Worm (Caenorhabditis elegans) whole organism, young adult: ENCODE results near the gene Y54G2A.32.
A peak's percentile ranks its signal among the peaks of the same experiment; 100 is the strongest.

Source experiments
- F23B12.7 ChIP-seq: sonication (generic microtip); optimal IDR thresholded peaks from 2 replicates; lab custom pipeline; 2017; ENCODE audit warnings: missing genetic modification characterization, mild to moderate bottlenecking, missing compliant biosample characterization, antibody characterized with exemption, moderate library complexity; ENCODE audit not compliant: insufficient read depth
- F37B4.10 ChIP-seq: fragments of 200-800 bp; sonication (Bioruptor generic); IDR thresholded peaks from 2 replicates; pipeline ENCODE4 v1.3.6; 2022; ENCODE audit warnings: missing genetic modification characterization, missing compliant biosample characterization
- F57C9.4 ChIP-seq: sonication (generic microtip); optimal IDR thresholded peaks from 2 replicates; lab custom pipeline; 2017; ENCODE audit warnings: mild to moderate bottlenecking, missing genetic modification characterization, missing compliant biosample characterization
- K12H6.12 ChIP-seq: fragments of 200-800 bp; sonication (Bioruptor generic); optimal IDR thresholded peaks from 2 replicates; lab custom pipeline; 2018; ENCODE audit warnings: mild to moderate bottlenecking, missing genetic modification characterization, missing compliant biosample characterization
- T26A5.8 ChIP-seq: sonication (generic microtip); optimal IDR thresholded peaks from 2 replicates; lab custom pipeline; 2016; ENCODE audit warnings: missing genetic modification characterization, missing compliant biosample characterization
- Y53F4B.3 ChIP-seq: fragments of 200-800 bp; sonication (Bioruptor generic); IDR thresholded peaks from 2 replicates; pipeline ENCODE4 v1.3.6; 2022; ENCODE audit warnings: missing genetic modification reagents, missing genetic modification characterization, missing compliant biosample characterization
- Y56A3A.18 ChIP-seq: fragments of 200-800 bp; sonication (Bioruptor generic); IDR thresholded peaks from 2 replicates; pipeline ENCODE4 v1.3.6; 2022; ENCODE audit warnings: missing genetic modification reagents, missing genetic modification characterization, missing compliant biosample characterization
- Y95B8A.8 ChIP-seq: fragments of 200-800 bp; sonication (Bioruptor generic); IDR thresholded peaks from 2 replicates; pipeline ENCODE4 v1.3.6; 2022; ENCODE audit warnings: missing genetic modification reagents, missing genetic modification characterization, missing compliant biosample characterization
- aptf-2 ChIP-seq: fragments of 200-800 bp; sonication (Bioruptor generic); conservative IDR thresholded peaks from 2 replicates; pipeline ENCODE4 v1.3.6; 2022; ENCODE audit warnings: missing genetic modification reagents, missing genetic modification characterization, missing compliant biosample characterization
- bed-1 ChIP-seq: fragments of 200-800 bp; sonication (Bioruptor generic); IDR thresholded peaks from 2 replicates; pipeline ENCODE4 v1.3.6; 2022; ENCODE audit warnings: missing genetic modification reagents, missing genetic modification characterization, missing compliant biosample characterization
- bed-2 ChIP-seq: fragments of 200-800 bp; sonication (Bioruptor generic); IDR thresholded peaks from 2 replicates; pipeline ENCODE4 v1.3.6; 2022; ENCODE audit warnings: missing genetic modification reagents, missing genetic modification characterization, missing compliant biosample characterization
- ceh-27 ChIP-seq: fragments of 200-800 bp; sonication (Bioruptor generic); optimal IDR thresholded peaks from 2 replicates; lab custom pipeline; 2018; ENCODE audit warnings: mild to moderate bottlenecking, missing genetic modification characterization, moderate library complexity, missing compliant biosample characterization
- ceh-40 ChIP-seq: fragments of 200-800 bp; sonication (Bioruptor generic); IDR thresholded peaks from 2 replicates; pipeline ENCODE4 v1.3.6; 2022; ENCODE audit warnings: missing genetic modification characterization, missing compliant biosample characterization
- ceh-79 ChIP-seq: sonication (generic microtip); optimal IDR thresholded peaks from 2 replicates; lab custom pipeline; 2017; ENCODE audit warnings: mild to moderate bottlenecking, missing genetic modification characterization, missing compliant biosample characterization
- chd-7 ChIP-seq: sonication (generic microtip); optimal IDR thresholded peaks from 2 replicates; lab custom pipeline; 2016; ENCODE audit warnings: mild to moderate bottlenecking, missing genetic modification characterization, moderate library complexity, missing compliant biosample characterization
- egl-18 ChIP-seq: fragments of 200-800 bp; sonication (Bioruptor generic); IDR thresholded peaks from 2 replicates; pipeline ENCODE4 v1.3.6; 2022; ENCODE audit warnings: missing genetic modification reagents, missing genetic modification characterization, missing compliant biosample characterization
- egl-44 ChIP-seq: fragments of 200-800 bp; sonication (Bioruptor generic); IDR thresholded peaks from 2 replicates; pipeline ENCODE4 v1.3.6; 2022; ENCODE audit warnings: missing genetic modification reagents, missing genetic modification characterization, missing compliant biosample characterization
- ekl-4 ChIP-seq: fragments of 200-800 bp; sonication (Bioruptor generic); IDR thresholded peaks from 2 replicates; pipeline ENCODE4 v1.3.6; 2022; ENCODE audit warnings: missing genetic modification reagents, missing genetic modification characterization, missing compliant biosample characterization
- fkh-3 ChIP-seq: sonication (generic microtip); optimal IDR thresholded peaks from 2 replicates; lab custom pipeline; 2016; ENCODE audit warnings: mild to moderate bottlenecking, missing genetic modification characterization, missing compliant biosample characterization
- hlh-12 ChIP-seq: sonication (generic microtip); optimal IDR thresholded peaks from 2 replicates; lab custom pipeline; 2016; ENCODE audit warnings: missing genetic modification characterization, missing compliant biosample characterization
- hlh-26 ChIP-seq: fragments of 200-800 bp; sonication (Bioruptor generic); conservative IDR thresholded peaks from 2 replicates; pipeline ENCODE4 v1.3.6; 2022; ENCODE audit warnings: missing genetic modification reagents, missing genetic modification characterization, missing compliant biosample characterization
- hmg-20 ChIP-seq: fragments of 200-800 bp; sonication (Bioruptor generic); IDR thresholded peaks from 2 replicates; pipeline ENCODE4 v1.3.6; 2022; ENCODE audit warnings: missing genetic modification reagents, missing genetic modification characterization, missing compliant biosample characterization
- let-526 ChIP-seq: fragments of 200-800 bp; sonication (Bioruptor generic); IDR thresholded peaks from 2 replicates; pipeline ENCODE4 v1.3.6; 2022; ENCODE audit warnings: missing genetic modification reagents, missing genetic modification characterization, missing compliant biosample characterization
- lin-35 ChIP-seq, 3 experiments: fragments of 150-350 bp in 2 of 3; sonication (generic microtip) in 1 of 3; optimal IDR thresholded peaks; 2 replicates each; lab custom pipeline; 2014 to 2018; ENCODE audit warnings: missing biosample characterization in 3 of 3, missing genetic modification characterization in 3 of 3, missing genetic modification reagents in 3 of 3
- lin-40 ChIP-seq: sonication (generic microtip); optimal IDR thresholded peaks from 2 replicates; lab custom pipeline; 2016; ENCODE audit warnings: missing genetic modification characterization, mild to moderate bottlenecking, missing compliant biosample characterization, missing genotype, missing genetic modification reagents
- lir-1 ChIP-seq: fragments of 200-800 bp; sonication (Bioruptor generic); conservative IDR thresholded peaks from 2 replicates; pipeline ENCODE4 v1.3.6; 2022; ENCODE audit warnings: missing genetic modification reagents, missing genetic modification characterization, missing compliant biosample characterization
- mel-28 ChIP-seq: sonication (generic microtip); optimal IDR thresholded peaks from 2 replicates; lab custom pipeline; 2016; ENCODE audit warnings: borderline replicate concordance, mild to moderate bottlenecking, missing genetic modification characterization, missing compliant biosample characterization
- nfya-1 ChIP-seq: sonication (generic microtip); optimal IDR thresholded peaks from 2 replicates; lab custom pipeline; 2017; ENCODE audit warnings: antibody characterized with exemption, missing compliant biosample characterization, missing genetic modification characterization, borderline replicate concordance; ENCODE audit not compliant: insufficient read depth
- nhr-120 ChIP-seq: fragments of 200-800 bp; sonication (Bioruptor generic); IDR thresholded peaks from 2 replicates; pipeline ENCODE4 v1.3.6; 2022; ENCODE audit warnings: missing genetic modification characterization, missing compliant biosample characterization
- rcor-1 ChIP-seq: fragments of 200-800 bp; sonication (Bioruptor generic); IDR thresholded peaks from 2 replicates; pipeline ENCODE4 v1.3.6; 2022; ENCODE audit warnings: missing genetic modification reagents, missing genetic modification characterization, missing compliant biosample characterization
- rpc-1 ChIP-seq, 2 experiments: fragments of 150-350 bp in 1 of 2; sonication (generic microtip) in 1 of 2; optimal IDR thresholded peaks; 2 replicates each; lab custom pipeline; 2014 to 2018; ENCODE audit warnings: missing biosample characterization in 1 of 2, missing genetic modification characterization in 1 of 2, missing genetic modification reagents in 1 of 2, missing genotype in 1 of 2
- snpc-1.1 ChIP-seq: sonication (generic microtip); optimal IDR thresholded peaks from 2 replicates; lab custom pipeline; 2017; ENCODE audit warnings: missing genetic modification characterization, mild to moderate bottlenecking, missing compliant biosample characterization, antibody characterized with exemption, moderate library complexity, missing genotype, missing genetic modification reagents; ENCODE audit not compliant: insufficient read depth
- snpc-1.3 ChIP-seq: sonication (generic microtip); optimal IDR thresholded peaks from 2 replicates; lab custom pipeline; 2017; ENCODE audit warnings: missing genetic modification characterization, mild to moderate bottlenecking, missing compliant biosample characterization, antibody characterized with exemption, moderate library complexity, missing genotype, missing genetic modification reagents; ENCODE audit not compliant: insufficient read depth
- snpc-3.4 ChIP-seq: sonication (generic microtip); optimal IDR thresholded peaks from 2 replicates; lab custom pipeline; 2017; ENCODE audit warnings: missing genetic modification characterization, mild to moderate bottlenecking, missing compliant biosample characterization, antibody characterized with exemption, moderate library complexity, missing genotype, missing genetic modification reagents
- snpc-4 ChIP-seq, 5 experiments: fragments of 150-350 bp in 1 of 5; sonication (generic microtip) in 4 of 5; optimal IDR thresholded peaks; 2 replicates each; lab custom pipeline; 2014 to 2018; ENCODE audit warnings: missing genetic modification characterization in 5 of 5, missing biosample characterization in 3 of 5, antibody characterized with exemption in 2 of 5, mild to moderate bottlenecking in 2 of 5, missing compliant biosample characterization in 2 of 5, missing genotype in 2 of 5, moderate library complexity in 2 of 5, missing genetic modification reagents in 1 of 5
- tbp1 ChIP-seq: fragments of 200-800 bp; sonication (Bioruptor generic); optimal IDR thresholded peaks from 2 replicates; lab custom pipeline; 2018; ENCODE audit warnings: mild to moderate bottlenecking, missing genetic modification characterization, missing compliant biosample characterization
- tbx-9 ChIP-seq: sonication (generic microtip); optimal IDR thresholded peaks from 2 replicates; lab custom pipeline; 2016; ENCODE audit warnings: borderline replicate concordance, missing genetic modification characterization, inconsistent platforms, missing compliant biosample characterization
- tlf-1 ChIP-seq: fragments of 200-800 bp; sonication (Bioruptor generic); optimal IDR thresholded peaks from 2 replicates; lab custom pipeline; 2018; ENCODE audit warnings: mild to moderate bottlenecking, missing genetic modification characterization, missing compliant biosample characterization
- unc-130 ChIP-seq: sonication (generic microtip); optimal IDR thresholded peaks from 2 replicates; lab custom pipeline; 2016; ENCODE audit warnings: missing genetic modification reagents, missing genetic modification characterization, missing compliant biosample characterization
- xnd-1 ChIP-seq: sonication (generic microtip); optimal IDR thresholded peaks from 2 replicates; lab custom pipeline; 2016; ENCODE audit warnings: missing genotype, missing genetic modification reagents, missing genetic modification characterization, missing compliant biosample characterization
- ztf-18 ChIP-seq: sonication (generic microtip); optimal IDR thresholded peaks from 2 replicates; lab custom pipeline; 2016; ENCODE audit warnings: missing genotype, mild to moderate bottlenecking, missing genetic modification characterization, missing compliant biosample characterization
- ztf-22 ChIP-seq: fragments of 200-800 bp; sonication (Bioruptor generic); optimal IDR thresholded peaks from 2 replicates; lab custom pipeline; 2018; ENCODE audit warnings: mild to moderate bottlenecking, missing genetic modification characterization, moderate library complexity, missing compliant biosample characterization
- ztf-25 ChIP-seq: fragments of 200-800 bp; sonication (Bioruptor generic); IDR thresholded peaks from 2 replicates; pipeline ENCODE4 v1.3.6; 2022; ENCODE audit warnings: missing genetic modification reagents, missing genetic modification characterization, missing compliant biosample characterization
- ztf-3 ChIP-seq: fragments of 200-800 bp; sonication (Bioruptor generic); optimal IDR thresholded peaks from 2 replicates; lab custom pipeline; 2018; ENCODE audit warnings: mild to moderate bottlenecking, missing genetic modification characterization, missing compliant biosample characterization

The Y54G2A.32 gene

ce11 chrIV:2802193-2802592 is 1.6 kb upstream of the Y54G2A.32 start (continued):
- TF ChIP-seq egl-44 (GFP tag; lab: Robert Waterston, UW) (0 out of 2 replicates have a peak, but pooled peaks have one; percentile 32), bed-1 (GFP tag; lab: Robert Waterston, UW) (no peak), xnd-1 (no peak), unc-130 (no peak), ceh-27 (GFP tag; lab: Kevin White, UChicago) (no peak), lin-35 (GFP tag; optimal IDR thresholded peaks at IDR 0.05; lab: Kevin White, UChicago) (peak in 1 of 3 experiments; percentile 32)
- TF ChIP-seq, all 124 proteins: peak for 38

- TF ChIP-seq rcor-1 (GFP tag; lab: Robert Waterston, UW) (peak; percentile 66), hlh-26 (GFP tag; lab: Robert Waterston, UW) (no peak), nhr-120 (GFP tag; lab: Robert Waterston, UW) (no peak), aptf-2 (GFP tag; lab: Robert Waterston, UW) (no peak), ceh-40 (peak; percentile 30; the same call in 1 of the 2 replicates), ceh-79 (tag; lab: Kevin White, UChicago) (no peak), hlh-12 (tag; lab: Kevin White, UChicago) (peak; percentile 20), snpc-3.4 (peak; percentile 56), snpc-1.1 (tag; lab: Kevin White, UChicago) (peak; percentile 47), Y95B8A.8 (GFP tag; lab: Robert Waterston, UW) (peak; percentile 76; the same call in 1 of the 2 replicates), snpc-1.3 (tag; lab: Kevin White, UChicago) (peak; percentile 81), K12H6.12 (tag; lab: Kevin White, UChicago) (peak; percentile 13), Y56A3A.18 (GFP tag; lab: Robert Waterston, UW) (peak; percentile 90; the same call in 1 of the 2 replicates), fkh-3 (tag; lab: Kevin White, UChicago) (no peak), bed-2 (GFP tag; lab: Robert Waterston, UW) (no peak), snpc-4 (GFP tag; optimal IDR thresholded peaks at IDR 0.05; lab: Kevin White, UChicago) (peak; percentile 72), snpc-4 (tag; optimal IDR thresholded peaks at IDR 0.05; lab: Kevin White, UChicago) (peak; percentile 3 to 78 (median 70)), ekl-4 (GFP tag; lab: Robert Waterston, UW) (peak; percentile 68; the same call in 1 of the 2 replicates), tlf-1 (GFP tag; lab: Kevin White, UChicago) (peak; percentile 52), T26A5.8 (tag; lab: Kevin White, UChicago) (peak; percentile 48), lir-1 (GFP tag; lab: Robert Waterston, UW) (0 out of 2 replicates have a peak, but pooled peaks have one; percentile 15), tbx-9 (no peak), ztf-3 (GFP tag; lab: Kevin White, UChicago) (peak; percentile 24), chd-7 (tag; lab: Kevin White, UChicago) (peak; percentile 67), nfya-1 (tag; lab: Kevin White, UChicago) (no peak), bed-1 (GFP tag; lab: Robert Waterston, UW) (no peak), ztf-25 (GFP tag; lab: Robert Waterston, UW) (peak; percentile 90; the same call in 1 of the 2 replicates), F23B12.7 (tag; lab: Kevin White, UChicago) (peak; percentile 80), F57C9.4 (no peak), rpc-1 (optimal IDR thresholded peaks at IDR 0.05; lab: Kevin White, UChicago) (peak; percentile 93), rpc-1 (tag; optimal IDR thresholded peaks at IDR 0.05; lab: Kevin White, UChicago) (peak; percentile 95), mel-28 (no peak), egl-18 (no peak), ztf-22 (GFP tag; lab: Kevin White, UChicago) (peak; percentile 90), ztf-18 (tag; lab: Kevin White, UChicago) (peak; percentile 84), Y53F4B.3 (GFP tag; lab: Robert Waterston, UW) (no peak), tbp1 (peak; percentile 94), lin-40 (peak; percentile 71), hmg-20 (GFP tag; lab: Robert Waterston, UW) (no peak), let-526 (no peak), F37B4.10 (GFP tag; lab: Robert Waterston, UW) (no peak)
Measured at ce11 chrIV:2805525-2805924, 1.8 kb downstream of the Y54G2A.32 start, which contains the start of gene Y54G2A.45. Y54G2A.45 (plus strand) TSS chrIV:2805857.
